Worm (Caenorhabditis elegans) whole organism, mixed stage, embryonic: ENCODE measurements around the gene srw-33.

Experiments used
- ceh-39 ChIP-seq: fragments of 150-350 bp; optimal IDR thresholded peaks from 2 replicates; lab custom pipeline; 2014; ENCODE audit warnings: missing biosample characterization, missing genetic modification characterization
- ceh-83 ChIP-seq: fragments of 200-800 bp; sonication (Bioruptor generic); optimal IDR thresholded peaks from 2 replicates; lab custom pipeline; 2018; ENCODE audit warnings: mild to moderate bottlenecking, missing genetic modification characterization, missing compliant biosample characterization
- ces-1 ChIP-seq: fragments of 150-350 bp; optimal IDR thresholded peaks from 2 replicates; lab custom pipeline; 2014; ENCODE audit warnings: missing biosample characterization, missing genetic modification reagents, missing genetic modification characterization
- elt-1 ChIP-seq: sonication (generic microtip); optimal IDR thresholded peaks from 2 replicates; lab custom pipeline; 2017; ENCODE audit warnings: missing genetic modification characterization, mild to moderate bottlenecking, missing compliant biosample characterization, antibody characterized with exemption, moderate library complexity, borderline replicate concordance; ENCODE audit not compliant: insufficient read depth
- elt-3 ChIP-seq: fragments of 150-350 bp; optimal IDR thresholded peaks from 2 replicates; lab custom pipeline; 2014; ENCODE audit warnings: missing biosample characterization, missing genetic modification characterization
- mab-5 ChIP-seq: fragments of 150-350 bp; optimal IDR thresholded peaks from 2 replicates; lab custom pipeline; 2014; ENCODE audit warnings: missing biosample characterization, missing genetic modification characterization
- nhr-12 ChIP-seq: fragments of 150-350 bp; optimal IDR thresholded peaks from 2 replicates; lab custom pipeline; 2014; ENCODE audit warnings: missing biosample characterization, missing genetic modification characterization
- nhr-237 ChIP-seq: fragments of 150-350 bp; optimal IDR thresholded peaks from 2 replicates; lab custom pipeline; 2014; ENCODE audit warnings: missing biosample characterization, missing genetic modification characterization
- sem-2 ChIP-seq: fragments of 200-800 bp; sonication (Bioruptor generic); optimal IDR thresholded peaks from 2 replicates; lab custom pipeline; 2018; ENCODE audit warnings: mild to moderate bottlenecking, missing genetic modification characterization, missing compliant biosample characterization
- unc-39 ChIP-seq: fragments of 150-350 bp; optimal IDR thresholded peaks from 2 replicates; lab custom pipeline; 2014; ENCODE audit warnings: missing biosample characterization, missing genetic modification characterization

ce11 chrV:15492518-15492917, 41.2 kb upstream of the srw-33 start, which contains the start of gene str-264:
- TF ChIP-seq ces-1 (GFP tag; lab: Kevin White, UChicago) (no peak), ceh-83 (no peak), elt-1 (no peak), sem-2 (GFP tag; lab: Kevin White, UChicago) (no peak), nhr-237 (no peak), mab-5 (no peak), ceh-39 (tag; lab: Kevin White, UChicago) (no peak), unc-39 (tag; lab: Kevin White, UChicago) (no peak), elt-3 (tag; lab: Kevin White, UChicago) (no peak), nhr-12 (tag; lab: Kevin White, UChicago) (no peak)
